Worm (Caenorhabditis elegans): ENCODE measurements around the gene F45D3.4.
A peak's percentile ranks its signal among the peaks of the same experiment; 100 is the strongest.

F45D3.4 gene

ce11 chrV:12532369-12532768, 20.6 kb downstream of the F45D3.4 start:
- no peak for TF ChIP-seq F13H6.1 (tag; optimal IDR thresholded peaks at IDR 0.05)
- no peak for TF ChIP-seq pax-1 (tag; optimal IDR thresholded peaks at IDR 0.05)
- TF ChIP-seq hlh-13 (GFP tag; optimal IDR thresholded peaks at IDR 0.05), result no peak
- TF ChIP-seq elt-2 (tag; optimal IDR thresholded peaks at IDR 0.05), result peak; percentile 28
- TF ChIP-seq tbx-2 (tag; optimal IDR thresholded peaks at IDR 0.05), result no peak

- no peak for TF ChIP-seq ref-2 (tag; optimal IDR thresholded peaks at IDR 0.05)
- TF ChIP-seq hlh-30 (tag; optimal IDR thresholded peaks at IDR 0.05; ENCODE audit: insufficient read depth), result no peak
- TF ChIP-seq unc-3 (GFP tag; conservative IDR thresholded peaks at IDR 0.05), result no peak
- no peak for TF ChIP-seq unc-3 (tag; optimal IDR thresholded peaks at IDR 0.05)
- TF ChIP-seq hlh-13 (GFP tag; optimal IDR thresholded peaks at IDR 0.05), result no peak
- no peak for TF ChIP-seq ceh-30 (tag; optimal IDR thresholded peaks at IDR 0.05)
- no peak for TF ChIP-seq ceh-31 (tag; optimal IDR thresholded peaks at IDR 0.05)
- no peak for TF ChIP-seq pqm-1 (tag; optimal IDR thresholded peaks at IDR 0.05)
- TF ChIP-seq hlh-8 (tag; optimal IDR thresholded peaks at IDR 0.05), result no peak
- no peak for TF ChIP-seq ceh-22 (tag; optimal IDR thresholded peaks at IDR 0.05)
- TF ChIP-seq gmeb-2 (tag; optimal IDR thresholded peaks at IDR 0.05), result no peak
- no peak for TF ChIP-seq sox-2 (GFP tag; IDR thresholded peaks at IDR 0.05)
- no peak for TF ChIP-seq ceh-9 (tag; optimal IDR thresholded peaks at IDR 0.05)
- TF ChIP-seq sox-4 (tag; optimal IDR thresholded peaks at IDR 0.05), result no peak
- TF ChIP-seq dmd-4 (tag; optimal IDR thresholded peaks at IDR 0.05; ENCODE audit: borderline replicate concordance), result no peak
- no peak for TF ChIP-seq pros-1 (tag; optimal IDR thresholded peaks at IDR 0.05)
- TF ChIP-seq pax-1 (tag; optimal IDR thresholded peaks at IDR 0.05), result no peak
- TF ChIP-seq nfya-1 (tag; optimal IDR thresholded peaks at IDR 0.05), result no peak
- TF ChIP-seq odd-2 (tag; optimal IDR thresholded peaks at IDR 0.05), result no peak
- TF ChIP-seq unc-42 (tag; optimal IDR thresholded peaks at IDR 0.05), result no peak
These were observed 21.9 kb downstream of the F45D3.4 start for ce11 chrV:12531084-12531483.

- TF ChIP-seq pax-1 (tag; optimal IDR thresholded peaks at IDR 0.05) (no peak), sox-4 (tag; optimal IDR thresholded peaks at IDR 0.05) (no peak), ceh-2 (tag; optimal IDR thresholded peaks at IDR 0.05) (no peak), hlh-6 (tag; optimal IDR thresholded peaks at IDR 0.05) (no peak), syd-9 (tag; optimal IDR thresholded peaks at IDR 0.05) (no peak), fax-1 (tag; optimal IDR thresholded peaks at IDR 0.05) (no peak), fkh-6 (tag; optimal IDR thresholded peaks at IDR 0.05) (no peak), ceh-19 (GFP tag; optimal IDR thresholded peaks at IDR 0.05) (no peak), ceh-9 (tag; optimal IDR thresholded peaks at IDR 0.05) (no peak), nhr-232 (tag; optimal IDR thresholded peaks at IDR 0.05) (no peak), pat-9 (tag; optimal IDR thresholded peaks at IDR 0.05) (no peak)
These were observed 22.9 kb downstream of the F45D3.4 start for ce11 chrV:12530129-12530528.

- TF ChIP-seq fkh-6 (tag; optimal IDR thresholded peaks at IDR 0.05), result no peak
- TF ChIP-seq nfya-1 (tag; optimal IDR thresholded peaks at IDR 0.05), result peak; percentile 1
- TF ChIP-seq elt-2 (tag; optimal IDR thresholded peaks at IDR 0.05), result peak; percentile 16
These were observed 24.1 kb downstream of the F45D3.4 start for ce11 chrV:12528919-12529318.

- TF ChIP-seq hlh-15 (tag; optimal IDR thresholded peaks at IDR 0.05), result no peak
- no peak for TF ChIP-seq ref-2 (tag; optimal IDR thresholded peaks at IDR 0.05)
- no peak for TF ChIP-seq ceh-31 (tag; optimal IDR thresholded peaks at IDR 0.05)
- TF ChIP-seq ceh-24 (tag; optimal IDR thresholded peaks at IDR 0.05), result no peak
- no peak for TF ChIP-seq sdc-2 (tag; optimal IDR thresholded peaks at IDR 0.05)
These were observed 26.2 kb downstream of the F45D3.4 start, which contains the start of gene F45D3.1 for ce11 chrV:12526758-12527157. Gene F45D3.1 (plus strand): TSS chrV:12527058.
